Fruit fly (Drosophila melanogaster) whole organism, wandering third instar larva: ENCODE data around the gene CG34265.

Experiments used
- Abd-B ChIP-seq: fragments of >200 bp; optimal IDR thresholded peaks from 2 replicates; lab custom pipeline; 2017; ENCODE audit warnings: missing biosample characterization, missing genetic modification characterization
- CG32264 ChIP-seq: fragments of 200-800 bp; sonication (Bioruptor generic); optimal IDR thresholded peaks from 2 replicates; lab custom pipeline; 2016; ENCODE audit warnings: missing biosample characterization, missing genetic modification characterization
- CG9705 ChIP-seq: fragments of 200-800 bp; sonication (Bioruptor generic); optimal IDR thresholded peaks from 2 replicates; lab custom pipeline; 2018; ENCODE audit warnings: missing biosample characterization, mild to moderate bottlenecking, missing genetic modification characterization
- CrebA ChIP-seq: fragments of 200-800 bp; sonication (Bioruptor generic); optimal IDR thresholded peaks from 2 replicates; lab custom pipeline; 2016; ENCODE audit warnings: missing biosample characterization, mild to moderate bottlenecking, missing genetic modification characterization, borderline replicate concordance
- Dfd ChIP-seq: fragments of >200 bp; optimal IDR thresholded peaks from 2 replicates; lab custom pipeline; 2017; ENCODE audit warnings: missing biosample characterization, missing genetic modification characterization
- Dif ChIP-seq: fragments of 200-275, 200-300 bp; sonication (Bioruptor generic); optimal IDR thresholded peaks from 2 replicates; lab custom pipeline; 2018; ENCODE audit warnings: missing biosample characterization, missing genetic modification characterization; ENCODE audit not compliant: partially characterized antibody
- GATAd ChIP-seq: sonication (Bioruptor generic); optimal IDR thresholded peaks from 2 replicates; lab custom pipeline; 2016; ENCODE audit warnings: missing biosample characterization, missing genetic modification characterization
- HLH106 ChIP-seq: fragments of 200-800 bp; optimal IDR thresholded peaks from 3 replicates; lab custom pipeline; 2019; ENCODE audit warnings: missing biosample characterization, mild to moderate bottlenecking, missing genetic modification characterization, moderate library complexity
- Hnf4 ChIP-seq: fragments of 200-800 bp; sonication (Bioruptor generic); optimal IDR thresholded peaks from 2 replicates; lab custom pipeline; 2016; ENCODE audit warnings: missing biosample characterization, mild to moderate bottlenecking, missing genetic modification characterization
- Hr78 ChIP-seq: fragments of >200 bp; optimal IDR thresholded peaks from 2 replicates; lab custom pipeline; 2017; ENCODE audit warnings: missing biosample characterization, missing genetic modification characterization
- Hr83 ChIP-seq: fragments of 200-300 bp; sonication (Bioruptor generic); optimal IDR thresholded peaks from 2 replicates; lab custom pipeline; 2016; ENCODE audit warnings: missing biosample characterization, mild to moderate bottlenecking, missing genetic modification characterization, moderate library complexity; ENCODE audit not compliant: poor library complexity, severe bottlenecking
- Jra ChIP-seq: sonication (Bioruptor generic); optimal IDR thresholded peaks from 2 replicates; lab custom pipeline; 2016; ENCODE audit warnings: missing biosample characterization, missing genetic modification characterization
- Mio ChIP-seq: sonication (Bioruptor generic); optimal IDR thresholded peaks from 2 replicates; lab custom pipeline; 2016; ENCODE audit warnings: missing biosample characterization, missing genetic modification characterization
- Myc ChIP-seq: fragments of >200 bp; optimal IDR thresholded peaks from 2 replicates; lab custom pipeline; 2017
- N ChIP-seq: fragments of >200 bp; optimal IDR thresholded peaks from 2 replicates; lab custom pipeline; 2018; ENCODE audit warnings: missing biosample characterization, missing external identifiers, missing genetic modification characterization
- OdsH ChIP-seq: fragments of 200-800 bp; sonication (Bioruptor generic); optimal IDR thresholded peaks from 2 replicates; lab custom pipeline; 2016; ENCODE audit warnings: missing biosample characterization, mild to moderate bottlenecking, missing genetic modification characterization
- Rel ChIP-seq, 2 experiments: fragments of 200-800 bp; sonication (Bioruptor generic) in 1 of 2; optimal IDR thresholded peaks; 2 replicates in 1 of 2; 3 replicates in 1 of 2; lab custom pipeline; 2016 to 2019; ENCODE audit warnings: mild to moderate bottlenecking in 2 of 2, missing biosample characterization in 2 of 2, missing genetic modification characterization in 2 of 2, moderate library complexity in 1 of 2
- Sp1 ChIP-seq: fragments of 200-800 bp; sonication (Bioruptor generic); optimal IDR thresholded peaks from 3 replicates; lab custom pipeline; 2019; ENCODE audit warnings: missing biosample characterization, mild to moderate bottlenecking, missing genetic modification characterization, moderate library complexity
- Vsx2 ChIP-seq: fragments of 200-300, 225-300 bp; sonication (Bioruptor generic); optimal IDR thresholded peaks from 2 replicates; lab custom pipeline; 2018; ENCODE audit warnings: missing biosample characterization, missing genetic modification characterization; ENCODE audit not compliant: partially characterized antibody
- br ChIP-seq: fragments of 200-800 bp; sonication (Bioruptor generic); optimal IDR thresholded peaks from 2 replicates; lab custom pipeline; 2016; ENCODE audit warnings: missing biosample characterization, missing genetic modification characterization
- brk ChIP-seq: fragments of 200-800 bp; sonication (Bioruptor generic); optimal IDR thresholded peaks from 2 replicates; lab custom pipeline; 2016; ENCODE audit warnings: missing biosample characterization, mild to moderate bottlenecking, missing genetic modification characterization
- dl ChIP-seq, 2 experiments: fragments of 175-275, 200-275 bp in 1 of 2; fragments of 200-275 bp in 1 of 2; sonication (Bioruptor generic); optimal IDR thresholded peaks; lab custom pipeline; 2018; ENCODE audit warnings: mild to moderate bottlenecking in 2 of 2, missing biosample characterization in 2 of 2, missing genetic modification characterization in 2 of 2, moderate library complexity in 2 of 2; ENCODE audit not compliant: partially characterized antibody in 2 of 2, insufficient read depth in 1 of 2
- dmrt93B ChIP-seq: fragments of 200-800 bp; sonication (Bioruptor generic); optimal IDR thresholded peaks from 2 replicates; lab custom pipeline; 2018; ENCODE audit warnings: missing biosample characterization, mild to moderate bottlenecking, missing genetic modification characterization
- dsf ChIP-seq: sonication (Bioruptor generic); optimal IDR thresholded peaks from 2 replicates; lab custom pipeline; 2016; ENCODE audit warnings: missing biosample characterization, missing genetic modification characterization, borderline replicate concordance
- ey ChIP-seq: fragments of 200-800 bp; sonication (Bioruptor generic); optimal IDR thresholded peaks from 2 replicates; lab custom pipeline; 2016; ENCODE audit warnings: missing biosample characterization, missing genetic modification characterization
- foxo ChIP-seq, 2 experiments: fragments of 200-800 bp; sonication (Bioruptor generic); optimal IDR thresholded peaks; 2 replicates in 1 of 2; 3 replicates in 1 of 2; lab custom pipeline; 2016 to 2017; ENCODE audit warnings: missing biosample characterization in 2 of 2, missing genetic modification characterization in 2 of 2
- fru ChIP-seq: fragments of 200-800 bp; sonication (Bioruptor generic); optimal IDR thresholded peaks from 3 replicates; lab custom pipeline; 2016; ENCODE audit warnings: missing biosample characterization, mild to moderate bottlenecking, missing genetic modification characterization
- h ChIP-seq: fragments of 200-800 bp; sonication (Bioruptor generic); optimal IDR thresholded peaks from 3 replicates; lab custom pipeline; 2016; ENCODE audit warnings: missing biosample characterization, mild to moderate bottlenecking, missing genetic modification characterization
- jim ChIP-seq: fragments of 175-275, 200-325 bp; sonication (Bioruptor generic); optimal IDR thresholded peaks from 2 replicates; lab custom pipeline; 2016; ENCODE audit warnings: missing biosample characterization, mild to moderate bottlenecking, missing genetic modification characterization
- lola ChIP-seq: fragments of >200 bp; optimal IDR thresholded peaks from 2 replicates; lab custom pipeline; 2017; ENCODE audit warnings: missing biosample characterization, missing genetic modification characterization
- pan ChIP-seq: fragments of >200 bp; optimal IDR thresholded peaks from 2 replicates; lab custom pipeline; 2017
- psq ChIP-seq: fragments of 200-800 bp; sonication (Bioruptor generic); optimal IDR thresholded peaks from 3 replicates; lab custom pipeline; 2017; ENCODE audit warnings: missing biosample characterization, mild to moderate bottlenecking, missing genetic modification characterization, moderate library complexity
- rgr ChIP-seq: fragments of 200-800 bp; sonication (Bioruptor generic); optimal IDR thresholded peaks from 3 replicates; lab custom pipeline; 2016; ENCODE audit warnings: missing biosample characterization, mild to moderate bottlenecking, missing genetic modification characterization
- sage ChIP-seq: fragments of 200-800 bp; sonication (Bioruptor generic); optimal IDR thresholded peaks from 2 replicates; lab custom pipeline; 2016; ENCODE audit warnings: missing biosample characterization, mild to moderate bottlenecking, missing genetic modification characterization
- sv ChIP-seq: fragments of 200-800 bp; sonication (Bioruptor generic); optimal IDR thresholded peaks from 3 replicates; lab custom pipeline; 2016; ENCODE audit warnings: missing biosample characterization, missing genetic modification characterization
- tai ChIP-seq: sonication (Bioruptor generic); optimal IDR thresholded peaks from 2 replicates; lab custom pipeline; 2016; ENCODE audit warnings: missing biosample characterization, missing genetic modification characterization
- usp ChIP-seq: fragments of >200 bp; optimal IDR thresholded peaks from 2 replicates; lab custom pipeline; 2017; ENCODE audit warnings: missing biosample characterization, missing genetic modification characterization
- woc ChIP-seq: sonication (Bioruptor generic); optimal IDR thresholded peaks from 2 replicates; lab custom pipeline; 2016; ENCODE audit warnings: missing biosample characterization, mild to moderate bottlenecking, missing genetic modification characterization

Gene CG34265

DNA sequence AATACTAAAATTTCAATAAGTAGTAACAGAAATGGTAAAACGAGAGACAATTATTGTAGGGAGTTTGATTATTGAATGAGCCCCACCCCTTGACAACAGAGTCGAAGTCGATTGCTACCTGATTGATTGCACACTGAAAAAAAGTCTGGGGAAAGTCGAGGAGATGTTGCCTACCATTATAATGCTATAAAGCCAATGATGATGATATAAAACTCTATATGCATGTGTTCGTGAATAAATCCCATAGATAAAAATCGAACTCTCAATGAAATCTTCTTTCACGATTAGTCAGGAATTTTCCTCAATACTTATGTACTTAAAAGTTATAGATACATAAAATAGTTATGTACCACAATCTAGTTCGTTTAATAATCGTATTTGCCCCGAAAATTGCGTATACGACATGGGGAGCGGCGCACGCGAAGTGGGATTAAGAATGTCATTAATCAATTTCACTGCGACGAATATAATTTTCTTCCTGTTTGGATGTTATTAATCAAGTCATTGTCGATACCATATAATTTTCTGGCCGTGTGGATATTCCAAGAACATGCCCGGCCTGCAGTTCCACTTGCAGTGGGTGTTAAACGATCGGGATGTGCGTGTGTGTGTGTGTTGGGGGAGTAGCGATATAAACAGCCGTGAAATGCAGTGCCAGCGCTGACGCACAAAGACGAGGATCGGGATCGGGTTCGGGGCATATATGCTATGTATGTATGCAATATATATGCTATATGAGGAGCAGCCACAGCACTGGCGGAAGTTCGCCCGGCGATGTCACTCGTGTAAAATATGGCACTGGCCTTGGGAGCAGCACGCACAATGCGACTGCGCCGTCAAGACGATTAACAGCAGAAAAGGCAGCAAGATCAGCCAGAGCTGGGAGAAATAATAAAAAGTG, 23.8 kb upstream of the CG34265 start, which contains the start of gene CG12078:
Gene CG12078, minus strand, starts transcription at position 51 of the 901 bp plus-strand sequence.
- TF ChIP-seq Hnf4 (GFP tag; lab: Kevin White, UChicago) (no peak), tai (GFP tag; lab: Kevin White, UChicago) (peak; percentile 9), foxo (GFP tag; optimal IDR thresholded peaks at IDR 0.05; lab: Kevin White, UChicago) (peak in 1 of 2 experiments; percentile 25), sv (no peak), Vsx2 (GFP tag; lab: Kevin White, UChicago) (no peak), Hr83 (GFP tag; lab: Kevin White, UChicago) (peak; percentile 21), dsf (GFP tag; lab: Kevin White, UChicago) (no peak), fru (GFP tag; lab: Kevin White, UChicago) (peak; percentile 2)
- TF ChIP-seq, all 38 proteins: peak for 4

DNA sequence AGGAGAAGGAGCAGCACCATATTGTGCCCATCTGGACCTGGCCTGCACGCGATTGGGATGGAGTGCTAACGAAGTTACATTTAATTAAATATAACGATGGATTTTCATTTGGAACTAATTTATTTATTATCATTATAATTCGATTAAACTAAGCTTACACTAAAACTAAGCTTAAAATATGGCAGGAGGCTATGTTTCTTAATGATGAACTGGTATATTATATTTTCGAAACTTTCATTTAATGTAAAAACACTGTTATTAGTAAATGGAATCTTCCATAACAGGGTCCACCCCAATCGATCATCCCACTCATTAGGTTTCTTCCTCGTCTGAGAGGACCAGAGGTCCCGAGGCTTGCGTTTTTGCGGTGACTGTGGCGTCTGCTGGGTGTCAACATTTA, 23.1 kb upstream of the CG34265 start:
- TF ChIP-seq Vsx2 (GFP tag; lab: Kevin White, UChicago) = no peak
- peak; percentile 71 for TF ChIP-seq h
- peak; percentile 46 for TF ChIP-seq CG9705 (GFP tag; lab: Kevin White, UChicago)
- TF ChIP-seq ey (GFP tag; lab: Kevin White, UChicago) = peak; percentile 73
- TF ChIP-seq sage (GFP tag; lab: Kevin White, UChicago) = peak; percentile 43
- TF ChIP-seq Hnf4 (GFP tag; lab: Kevin White, UChicago) = peak; percentile 61
- TF ChIP-seq GATAd (GFP tag; lab: Kevin White, UChicago) = no peak
- TF ChIP-seq Dif (GFP tag; lab: Kevin White, UChicago) = no peak
- TF ChIP-seq Myc (lab: Kevin White, UChicago) = no peak
- peak; percentile 67 for TF ChIP-seq psq (GFP tag; lab: Kevin White, UChicago)
- TF ChIP-seq dl (GFP tag; optimal IDR thresholded peaks at IDR 0.05; lab: Kevin White, UChicago; ENCODE audit: insufficient read depth in 1 of 2, partially characterized antibody in 2 of 2) = no peak
- no peak for TF ChIP-seq lola (GFP tag; lab: Kevin White, UChicago)
- peak; percentile 42 for TF ChIP-seq dmrt93B
- peak; percentile 86 for TF ChIP-seq br (GFP tag; lab: Kevin White, UChicago)
- TF ChIP-seq Mio (GFP tag; lab: Kevin White, UChicago) = no peak
- peak; percentile 88 for TF ChIP-seq fru (GFP tag; lab: Kevin White, UChicago)
- TF ChIP-seq dsf (GFP tag; lab: Kevin White, UChicago) = no peak
- TF ChIP-seq foxo (GFP tag; optimal IDR thresholded peaks at IDR 0.05; lab: Kevin White, UChicago) = peak in 1 of 2 experiments; percentile 73
- no peak for TF ChIP-seq Dfd (GFP tag; lab: Kevin White, UChicago)
- TF ChIP-seq tai (GFP tag; lab: Kevin White, UChicago) = peak; percentile 52
- peak; percentile 28 for TF ChIP-seq CG32264 (GFP tag; lab: Kevin White, UChicago)
- TF ChIP-seq Hr83 (GFP tag; lab: Kevin White, UChicago) = no peak
- TF ChIP-seq Sp1 = peak; percentile 91
- no peak for TF ChIP-seq Hr78
- TF ChIP-seq Jra (GFP tag; lab: Kevin White, UChicago) = no peak
- TF ChIP-seq sv = no peak
- TF ChIP-seq N = no peak
- TF ChIP-seq brk (GFP tag; lab: Kevin White, UChicago) = peak; percentile 72
- peak; percentile 70 for TF ChIP-seq rgr
- TF ChIP-seq pan = no peak
- TF ChIP-seq CrebA (GFP tag; lab: Kevin White, UChicago) = peak; percentile 78
- TF ChIP-seq jim = no peak
- no peak for TF ChIP-seq usp
- TF ChIP-seq OdsH = peak; percentile 86
- peak; percentile 38 for TF ChIP-seq woc (GFP tag; lab: Kevin White, UChicago)
- peak; percentile 25 for TF ChIP-seq Rel (GFP tag; optimal IDR thresholded peaks at IDR 0.05; lab: Kevin White, UChicago)
- peak; percentile 17 for TF ChIP-seq Rel (tag; optimal IDR thresholded peaks at IDR 0.05; lab: Kevin White, UChicago)
- no peak for TF ChIP-seq Abd-B (GFP tag; lab: Kevin White, UChicago)
- peak; percentile 83 for TF ChIP-seq HLH106
